Worm (Caenorhabditis elegans): Measurements from ENCODE around the gene eor-1.

- TF ChIP-seq T22C8.4 (GFP tag; IDR thresholded peaks at IDR 0.05) (no peak), flt-1 (GFP tag; IDR thresholded peaks at IDR 0.05) (no peak)
These were observed 35.1 kb downstream of the eor-1 start, which contains the start of gene Y17G9B.2 for ce11 chrIV:4763844-4764243.

Measured in whole organism, midembryonic.